Worm (Caenorhabditis elegans) whole organism, mixed stage, embryonic: ENCODE results near the gene acd-3.

Experiments
- bed-3 ChIP-seq: fragments of 200-800 bp; sonication (Bioruptor generic); optimal IDR thresholded peaks from 3 replicates; lab custom pipeline; 2018; ENCODE audit warnings: mild to moderate bottlenecking, missing genetic modification characterization, moderate library complexity, missing compliant biosample characterization
- ceh-83 ChIP-seq: fragments of 200-800 bp; sonication (Bioruptor generic); optimal IDR thresholded peaks from 2 replicates; lab custom pipeline; 2018; ENCODE audit warnings: mild to moderate bottlenecking, missing genetic modification characterization, missing compliant biosample characterization
- ces-1 ChIP-seq: fragments of 150-350 bp; optimal IDR thresholded peaks from 2 replicates; lab custom pipeline; 2014; ENCODE audit warnings: missing biosample characterization, missing genetic modification reagents, missing genetic modification characterization
- lsy-2 ChIP-seq: fragments of 150-350 bp; optimal IDR thresholded peaks from 2 replicates; lab custom pipeline; 2014; ENCODE audit warnings: missing biosample characterization, missing genetic modification characterization
- mep-1 ChIP-seq: fragments of 150-350 bp; optimal IDR thresholded peaks from 2 replicates; lab custom pipeline; 2017; ENCODE audit warnings: missing biosample characterization, missing genetic modification reagents, missing genetic modification characterization, inconsistent platforms
- nhr-12 ChIP-seq: fragments of 150-350 bp; optimal IDR thresholded peaks from 2 replicates; lab custom pipeline; 2014; ENCODE audit warnings: missing biosample characterization, missing genetic modification characterization
- nhr-2 ChIP-seq: fragments of 150-350 bp; optimal IDR thresholded peaks from 2 replicates; lab custom pipeline; 2014; ENCODE audit warnings: missing biosample characterization, missing genetic modification characterization
- nhr-237 ChIP-seq: fragments of 150-350 bp; optimal IDR thresholded peaks from 2 replicates; lab custom pipeline; 2014; ENCODE audit warnings: missing biosample characterization, missing genetic modification characterization
- nhr-76 ChIP-seq: sonication (generic microtip); optimal IDR thresholded peaks from 2 replicates; lab custom pipeline; 2017; ENCODE audit warnings: missing biosample characterization, missing genetic modification characterization
- pha-4 ChIP-seq: fragments of 150-350 bp; optimal IDR thresholded peaks from 2 replicates; lab custom pipeline; 2018; ENCODE audit warnings: missing biosample characterization, missing genetic modification reagents, missing genetic modification characterization
- tbx-8 ChIP-seq: fragments of 200-800 bp; sonication (Bioruptor generic); optimal IDR thresholded peaks from 2 replicates; lab custom pipeline; 2018; ENCODE audit warnings: mild to moderate bottlenecking, missing genetic modification characterization, moderate library complexity, missing compliant biosample characterization
- ztf-11 ChIP-seq: fragments of 150-350 bp; optimal IDR thresholded peaks from 2 replicates; lab custom pipeline; 2014; ENCODE audit warnings: missing biosample characterization, missing genetic modification characterization

ce11 chrX:14844481-14844880 lies 4.6 kb upstream of the acd-3 start:
- TF ChIP-seq ces-1 (GFP tag; lab: Kevin White, UChicago) (no peak), tbx-8 (no peak), bed-3 (no peak), nhr-237 (tag; lab: Kevin White, UChicago) (no peak), pha-4 (no peak), ztf-11 (tag; lab: Kevin White, UChicago) (no peak), lsy-2 (tag; lab: Kevin White, UChicago) (no peak), nhr-76 (tag; lab: Kevin White, UChicago) (no peak), mep-1 (tag; lab: Kevin White, UChicago) (no peak), nhr-12 (tag; lab: Kevin White, UChicago) (no peak), nhr-2 (tag; lab: Kevin White, UChicago) (no peak), ceh-83 (GFP tag; lab: Kevin White, UChicago) (no peak)
